Worm (Caenorhabditis elegans) whole organism, L1 larva: ENCODE data around the gene evl-18.

Source experiments
- ama-1 ChIP-seq: fragments of 150-350 bp; optimal IDR thresholded peaks from 2 replicates; lab custom pipeline; 2014
- ceh-82 ChIP-seq, 3 experiments: fragments of 150-350 bp in 1 of 3; sonication (generic microtip) in 2 of 3; optimal IDR thresholded peaks; 2 replicates each; lab custom pipeline; 2014 to 2017; ENCODE audit warnings: missing biosample characterization in 3 of 3, missing genetic modification characterization in 3 of 3
- ces-1 ChIP-seq: fragments of 150-350 bp; optimal IDR thresholded peaks from 2 replicates; lab custom pipeline; 2014; ENCODE audit warnings: missing biosample characterization, missing genetic modification reagents, missing genetic modification characterization
- elt-3 ChIP-seq, 6 experiments: fragments of 150-350 bp in 1 of 6; sonication (generic microtip); optimal IDR thresholded peaks; 2 replicates each; lab custom pipeline; 2017 to 2018; ENCODE audit warnings: missing biosample characterization in 6 of 6, missing genetic modification characterization in 6 of 6, inconsistent platforms in 1 of 6
- lin-35 ChIP-seq, 2 experiments: fragments of 150-350 bp; optimal IDR thresholded peaks; 2 replicates each; lab custom pipeline; 2014; ENCODE audit warnings: missing biosample characterization in 2 of 2, missing genetic modification characterization in 2 of 2, missing genetic modification reagents in 2 of 2
- mep-1 ChIP-seq: fragments of 150-350 bp; optimal IDR thresholded peaks from 2 replicates; lab custom pipeline; 2014; ENCODE audit warnings: missing biosample characterization, missing genetic modification characterization
- nhr-76 ChIP-seq: sonication (generic microtip); optimal IDR thresholded peaks from 2 replicates; lab custom pipeline; 2017; ENCODE audit warnings: missing biosample characterization, missing genetic modification characterization
- rnt-1 ChIP-seq: sonication (generic microtip); optimal IDR thresholded peaks from 2 replicates; lab custom pipeline; 2016; ENCODE audit warnings: mild to moderate bottlenecking, missing genetic modification characterization, moderate library complexity, missing compliant biosample characterization
- skn-1 ChIP-seq: fragments of 150-350 bp; optimal IDR thresholded peaks from 2 replicates; lab custom pipeline; 2014; ENCODE audit warnings: missing biosample characterization, missing genetic modification characterization
- snpc-4 ChIP-seq: fragments of 150-350 bp; optimal IDR thresholded peaks from 2 replicates; lab custom pipeline; 2014; ENCODE audit warnings: missing biosample characterization, missing genetic modification characterization
- tbx-2 ChIP-seq: sonication (generic microtip); optimal IDR thresholded peaks from 2 replicates; lab custom pipeline; 2016; ENCODE audit warnings: missing genetic modification characterization, missing compliant biosample characterization
- unc-30 ChIP-seq: sonication (generic microtip); optimal IDR thresholded peaks from 2 replicates; lab custom pipeline; 2017; ENCODE audit warnings: missing biosample characterization, missing genetic modification characterization
- ztf-11 ChIP-seq, 2 experiments: sonication (generic microtip); optimal IDR thresholded peaks; 2 replicates each; lab custom pipeline; 2016 to 2017; ENCODE audit warnings: missing genetic modification characterization in 2 of 2, missing biosample characterization in 1 of 2, missing compliant biosample characterization in 1 of 2

ce11 chrIII:3768200-3768599 is 33.4 kb upstream of the evl-18 start, which contains the start of gene gmeb-3:
- TF ChIP-seq ces-1: no peak
- no peak for TF ChIP-seq ama-1
- no peak for TF ChIP-seq skn-1 (tag; lab: Kevin White, UChicago)
- no peak for TF ChIP-seq rnt-1 (tag; lab: Kevin White, UChicago)
- no peak for TF ChIP-seq ztf-11 (tag; optimal IDR thresholded peaks at IDR 0.05; lab: Kevin White, UChicago)
- no peak for TF ChIP-seq ceh-82 (tag; optimal IDR thresholded peaks at IDR 0.05; lab: Kevin White, UChicago)
- TF ChIP-seq tbx-2 (tag; lab: Kevin White, UChicago): no peak
- TF ChIP-seq elt-3 (tag; optimal IDR thresholded peaks at IDR 0.05; lab: Kevin White, UChicago): no peak
- TF ChIP-seq mep-1 (tag; lab: Kevin White, UChicago): no peak
- TF ChIP-seq nhr-76 (tag; lab: Kevin White, UChicago): no peak
- TF ChIP-seq snpc-4: no peak
- no peak for TF ChIP-seq unc-30 (tag; lab: Kevin White, UChicago)
- TF ChIP-seq lin-35 (GFP tag; optimal IDR thresholded peaks at IDR 0.05; lab: Kevin White, UChicago): no peak
